Fruit fly (Drosophila melanogaster): ENCODE data around the gene Liprin-alpha.

The Liprin-alpha gene

dm6 chr2L:6701409-6702199, 22.1 kb upstream of the Liprin-alpha start:
- no peak for TF ChIP-seq Sp1 (GFP tag; optimal IDR thresholded peaks at IDR 0.05)
- TF ChIP-seq CG32264 (GFP tag; optimal IDR thresholded peaks at IDR 0.05): no peak
- peak in 1 of 2 experiments; percentile 5 for TF ChIP-seq foxo (GFP tag; optimal IDR thresholded peaks at IDR 0.05)
- TF ChIP-seq Hr83 (GFP tag; optimal IDR thresholded peaks at IDR 0.05; ENCODE audit: poor library complexity, severe bottlenecking): no peak
- no peak for TF ChIP-seq dl (GFP tag; optimal IDR thresholded peaks at IDR 0.05; ENCODE audit: insufficient read depth in 1 of 2, partially characterized antibody in 2 of 2)
- TF ChIP-seq Dif (GFP tag; optimal IDR thresholded peaks at IDR 0.05; ENCODE audit: partially characterized antibody): no peak
- no peak for TF ChIP-seq woc (GFP tag; optimal IDR thresholded peaks at IDR 0.05)
- peak; percentile 16 for TF ChIP-seq fru (GFP tag; optimal IDR thresholded peaks at IDR 0.05)
- TF ChIP-seq dmrt93B (GFP tag; optimal IDR thresholded peaks at IDR 0.05): no peak
- no peak for TF ChIP-seq Abd-B (GFP tag; optimal IDR thresholded peaks at IDR 0.05)
- TF ChIP-seq pan (optimal IDR thresholded peaks at IDR 0.05): no peak
- no peak for TF ChIP-seq sage (GFP tag; optimal IDR thresholded peaks at IDR 0.05)
- peak; percentile 5 for TF ChIP-seq h (GFP tag; optimal IDR thresholded peaks at IDR 0.05)
- no peak for TF ChIP-seq dsf (GFP tag; optimal IDR thresholded peaks at IDR 0.05; ENCODE audit: borderline replicate concordance)
- TF ChIP-seq jim (GFP tag; optimal IDR thresholded peaks at IDR 0.05): no peak
- TF ChIP-seq GATAd (GFP tag; optimal IDR thresholded peaks at IDR 0.05): no peak
- TF ChIP-seq Rel (GFP tag; optimal IDR thresholded peaks at IDR 0.05): no peak
- TF ChIP-seq Rel (tag; optimal IDR thresholded peaks at IDR 0.05): no peak
- TF ChIP-seq ey (GFP tag; optimal IDR thresholded peaks at IDR 0.05): no peak
- no peak for TF ChIP-seq Dfd (GFP tag; optimal IDR thresholded peaks at IDR 0.05)
- no peak for TF ChIP-seq N (GFP tag; optimal IDR thresholded peaks at IDR 0.05)
- TF ChIP-seq Hnf4 (GFP tag; optimal IDR thresholded peaks at IDR 0.05): no peak
- TF ChIP-seq Mio (GFP tag; optimal IDR thresholded peaks at IDR 0.05): no peak
- TF ChIP-seq HLH106 (tag; optimal IDR thresholded peaks at IDR 0.05): no peak

dm6 chr2L:6705081-6705480, 18.6 kb upstream of the Liprin-alpha start:
- TF ChIP-seq Dfd (GFP tag; optimal IDR thresholded peaks at IDR 0.05): no peak
- no peak for TF ChIP-seq CG9705 (GFP tag; optimal IDR thresholded peaks at IDR 0.05)
- TF ChIP-seq Myc (optimal IDR thresholded peaks at IDR 0.05): no peak
- TF ChIP-seq Hnf4 (GFP tag; optimal IDR thresholded peaks at IDR 0.05): no peak
- no peak for TF ChIP-seq dl (GFP tag; optimal IDR thresholded peaks at IDR 0.05; ENCODE audit: insufficient read depth in 1 of 2, partially characterized antibody in 2 of 2)
- TF ChIP-seq CG32264 (GFP tag; optimal IDR thresholded peaks at IDR 0.05): no peak
- TF ChIP-seq pan (optimal IDR thresholded peaks at IDR 0.05): no peak
- TF ChIP-seq jim (GFP tag; optimal IDR thresholded peaks at IDR 0.05): no peak

- no peak for TF ChIP-seq fru (GFP tag; optimal IDR thresholded peaks at IDR 0.05)
- TF ChIP-seq Myc (optimal IDR thresholded peaks at IDR 0.05): no peak
- no peak for TF ChIP-seq woc (GFP tag; optimal IDR thresholded peaks at IDR 0.05)
- no peak for TF ChIP-seq h (GFP tag; optimal IDR thresholded peaks at IDR 0.05)
- no peak for TF ChIP-seq CG9705 (GFP tag; optimal IDR thresholded peaks at IDR 0.05)
- no peak for TF ChIP-seq Abd-B (GFP tag; optimal IDR thresholded peaks at IDR 0.05)
- TF ChIP-seq Sp1 (GFP tag; optimal IDR thresholded peaks at IDR 0.05): no peak
- TF ChIP-seq Dif (GFP tag; optimal IDR thresholded peaks at IDR 0.05; ENCODE audit: partially characterized antibody): no peak
- TF ChIP-seq Vsx2 (GFP tag; optimal IDR thresholded peaks at IDR 0.05; ENCODE audit: partially characterized antibody): no peak
- no peak for TF ChIP-seq Jra (GFP tag; optimal IDR thresholded peaks at IDR 0.05)
- no peak for TF ChIP-seq br (GFP tag; optimal IDR thresholded peaks at IDR 0.05)
Observed at dm6 chr2L:6706368-6706919, 17.3 kb upstream of the Liprin-alpha start.

dm6 chr2L:6708997-6709662, 14.6 kb upstream of the Liprin-alpha start, which contains the start of gene Tsp:
TSS of gene Tsp (minus strand) at chr2L:6709086.
- TF ChIP-seq CG32264 (GFP tag; optimal IDR thresholded peaks at IDR 0.05) (no peak), Rel (GFP tag; optimal IDR thresholded peaks at IDR 0.05) (no peak), Rel (tag; optimal IDR thresholded peaks at IDR 0.05) (no peak), psq (GFP tag; optimal IDR thresholded peaks at IDR 0.05) (peak; percentile 8), N (GFP tag; optimal IDR thresholded peaks at IDR 0.05) (no peak), lola (GFP tag; optimal IDR thresholded peaks at IDR 0.05) (no peak), OdsH (GFP tag; optimal IDR thresholded peaks at IDR 0.05) (no peak), brk (GFP tag; optimal IDR thresholded peaks at IDR 0.05) (no peak)
